Worm (Caenorhabditis elegans): ENCODE measurements around the gene tsct-1.

The tsct-1 gene

DNA sequence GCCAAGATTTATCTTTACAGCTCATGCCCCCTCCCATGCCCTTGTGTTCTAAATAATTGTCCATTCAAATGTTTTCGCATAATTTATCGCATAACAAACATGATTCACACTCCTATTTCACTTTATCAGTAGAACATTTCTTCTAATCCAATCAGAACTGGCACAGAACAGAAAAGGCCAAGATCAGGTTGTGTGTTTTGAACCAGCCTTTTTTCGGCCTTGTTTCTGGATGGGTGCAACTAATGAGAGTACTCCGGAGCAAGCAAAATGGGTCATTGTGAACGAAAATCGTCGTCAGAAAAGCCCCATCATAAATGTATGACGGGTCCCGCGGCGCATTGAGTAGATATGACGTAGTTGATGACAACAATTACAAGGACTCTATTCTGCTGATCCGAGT lies 57.2 kb downstream of the tsct-1 start:
- TF ChIP-seq blmp-1 (tag; optimal IDR thresholded peaks at IDR 0.05) = no peak
- no peak for TF ChIP-seq ceh-83 (GFP tag; optimal IDR thresholded peaks at IDR 0.05)
- no peak for TF ChIP-seq tbx-8 (GFP tag; optimal IDR thresholded peaks at IDR 0.05)
- no peak for TF ChIP-seq hlh-1 (tag; optimal IDR thresholded peaks at IDR 0.05)
- TF ChIP-seq elt-3 (tag; optimal IDR thresholded peaks at IDR 0.05) = no peak
- no peak for TF ChIP-seq ztf-11 (tag; optimal IDR thresholded peaks at IDR 0.05)
- no peak for TF ChIP-seq elt-1 (tag; optimal IDR thresholded peaks at IDR 0.05; ENCODE audit: borderline replicate concordance, insufficient read depth)
- TF ChIP-seq unc-62 (GFP tag; optimal IDR thresholded peaks at IDR 0.05) = no peak
- no peak for TF ChIP-seq nhr-2 (tag; optimal IDR thresholded peaks at IDR 0.05)
- TF ChIP-seq sptf-1 (tag; optimal IDR thresholded peaks at IDR 0.05) = no peak
- TF ChIP-seq ham-2 (GFP tag; optimal IDR thresholded peaks at IDR 0.05) = no peak
- no peak for TF ChIP-seq mab-5 (tag; optimal IDR thresholded peaks at IDR 0.05)
- no peak for TF ChIP-seq pha-4 (tag; optimal IDR thresholded peaks at IDR 0.05)
- no peak for TF ChIP-seq flh-1 (GFP tag; optimal IDR thresholded peaks at IDR 0.05)
- TF ChIP-seq ces-1 (GFP tag; optimal IDR thresholded peaks at IDR 0.05) = no peak
- no peak for TF ChIP-seq bed-3 (GFP tag; optimal IDR thresholded peaks at IDR 0.05)
- TF ChIP-seq cnd-1 (tag; optimal IDR thresholded peaks at IDR 0.05) = no peak
- TF ChIP-seq nhr-12 (tag; optimal IDR thresholded peaks at IDR 0.05) = no peak
- TF ChIP-seq zip-8 (tag; optimal IDR thresholded peaks at IDR 0.05) = no peak

DNA sequence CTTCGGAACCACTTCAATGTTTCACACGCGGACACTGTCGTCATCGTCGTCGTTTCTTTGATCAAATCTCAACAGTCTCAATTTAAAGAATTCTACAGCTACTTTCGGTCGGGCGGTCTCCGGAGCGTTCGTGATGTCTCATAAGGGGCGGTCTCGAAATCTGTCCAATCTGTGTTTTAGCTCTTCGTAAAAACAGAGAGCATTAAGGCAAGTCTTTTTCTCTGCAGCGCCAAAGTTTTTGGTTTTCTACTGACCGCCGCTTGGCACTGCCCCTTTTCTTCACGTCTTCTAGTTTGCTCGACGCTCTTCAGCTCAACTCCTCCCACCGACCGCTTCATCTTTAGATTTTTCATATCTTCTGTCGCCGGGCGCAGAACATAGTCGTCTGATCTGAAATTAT lies 58.6 kb downstream of the tsct-1 start, which contains the start of gene lips-1:
Gene lips-1 (plus strand): TSS at position 301 of the 400 bp plus-strand sequence.
- TF ChIP-seq ham-2 (GFP tag; optimal IDR thresholded peaks at IDR 0.05) (no peak), ztf-11 (tag; optimal IDR thresholded peaks at IDR 0.05) (no peak), snpc-4 (tag; optimal IDR thresholded peaks at IDR 0.05) (no peak), flh-1 (GFP tag; optimal IDR thresholded peaks at IDR 0.05) (no peak), sem-2 (GFP tag; optimal IDR thresholded peaks at IDR 0.05) (no peak), mls-2 (tag; optimal IDR thresholded peaks at IDR 0.05) (no peak), ceh-83 (GFP tag; optimal IDR thresholded peaks at IDR 0.05) (no peak), lsy-2 (tag; optimal IDR thresholded peaks at IDR 0.05) (no peak), tbx-8 (GFP tag; optimal IDR thresholded peaks at IDR 0.05) (no peak), cnd-1 (tag; optimal IDR thresholded peaks at IDR 0.05) (no peak), unc-120 (tag; optimal IDR thresholded peaks at IDR 0.05; ENCODE audit: poor library complexity, severe bottlenecking) (no peak), pha-4 (tag; optimal IDR thresholded peaks at IDR 0.05) (no peak), nhr-2 (tag; optimal IDR thresholded peaks at IDR 0.05) (no peak), blmp-1 (tag; optimal IDR thresholded peaks at IDR 0.05) (no peak), nhr-237 (tag; optimal IDR thresholded peaks at IDR 0.05) (no peak), nhr-28 (tag; optimal IDR thresholded peaks at IDR 0.05) (no peak), ces-1 (GFP tag; optimal IDR thresholded peaks at IDR 0.05) (no peak), nhr-76 (tag; optimal IDR thresholded peaks at IDR 0.05) (no peak), unc-62 (GFP tag; optimal IDR thresholded peaks at IDR 0.05) (no peak)

Measured in whole organism, mixed stage, embryonic.